Worm (Caenorhabditis elegans) whole organism, L4 larva: ENCODE measurements around the gene dkc-1.

Experiments used
- R02D3.7 ChIP-seq: fragments of 150-350 bp; sonication (generic microtip); optimal IDR thresholded peaks from 3 replicates; lab custom pipeline; 2014; ENCODE audit warnings: missing biosample characterization, missing genetic modification characterization
- ZK337.2 ChIP-seq: fragments of 200-800 bp; sonication (Bioruptor generic); IDR thresholded peaks from 2 replicates; pipeline ENCODE4 v1.3.6; 2022; ENCODE audit warnings: missing genetic modification reagents, missing genetic modification characterization, missing compliant biosample characterization
- ceh-82 ChIP-seq: sonication (generic microtip); optimal IDR thresholded peaks from 2 replicates; lab custom pipeline; 2017; ENCODE audit warnings: missing biosample characterization, missing genetic modification characterization
- pha-4 ChIP-seq, 2 experiments: fragments of 150-350 bp in 1 of 2; fragments of 200-800 bp in 1 of 2; sonication (Bioruptor generic) in 1 of 2; IDR thresholded peaks in 1 of 2; optimal IDR thresholded peaks in 1 of 2; 2 replicates each; pipeline versions ENCODE4 v1.3.6 to Lab custom; 2014 to 2022; ENCODE audit warnings: missing genetic modification characterization in 2 of 2, missing genetic modification reagents in 2 of 2, missing biosample characterization in 1 of 2, missing compliant biosample characterization in 1 of 2
- ztf-11 ChIP-seq: fragments of 150-350 bp; optimal IDR thresholded peaks from 2 replicates; lab custom pipeline; 2014; ENCODE audit warnings: missing biosample characterization, missing genetic modification characterization

DNA sequence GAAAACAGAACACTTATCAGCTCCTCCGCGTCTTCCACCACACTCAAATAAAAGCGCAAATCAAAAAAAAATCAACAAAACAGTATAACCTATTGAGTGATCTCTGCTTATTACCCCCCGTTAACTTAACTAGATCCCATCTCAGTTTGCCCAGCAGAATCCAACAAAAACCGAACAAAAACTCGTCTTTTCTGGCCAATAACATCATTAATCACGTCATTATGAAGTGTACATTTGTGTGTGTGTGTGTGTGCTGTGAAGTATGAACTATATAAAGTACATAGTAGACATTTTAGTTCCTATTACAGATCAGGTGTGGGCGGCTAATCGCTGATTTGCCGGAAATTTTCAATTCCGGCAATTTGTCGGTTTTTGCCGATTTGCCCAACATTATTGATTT, 30.2 kb upstream of the dkc-1 start:
- no peak for TF ChIP-seq pha-4 (GFP tag; IDR thresholded peaks at IDR 0.05; lab: Robert Waterston, UW)
- TF ChIP-seq pha-4 (tag; optimal IDR thresholded peaks at IDR 0.05; lab: Kevin White, UChicago): no peak
- TF ChIP-seq R02D3.7 (tag; lab: Kevin White, UChicago): no peak
- no peak for TF ChIP-seq ceh-82 (tag; lab: Kevin White, UChicago)
- no peak for TF ChIP-seq ZK337.2 (GFP tag; lab: Robert Waterston, UW)
- no peak for TF ChIP-seq ztf-11
